3 worm cellular contexts compared by ENCODE assay signal in the genomic region with DNA sequence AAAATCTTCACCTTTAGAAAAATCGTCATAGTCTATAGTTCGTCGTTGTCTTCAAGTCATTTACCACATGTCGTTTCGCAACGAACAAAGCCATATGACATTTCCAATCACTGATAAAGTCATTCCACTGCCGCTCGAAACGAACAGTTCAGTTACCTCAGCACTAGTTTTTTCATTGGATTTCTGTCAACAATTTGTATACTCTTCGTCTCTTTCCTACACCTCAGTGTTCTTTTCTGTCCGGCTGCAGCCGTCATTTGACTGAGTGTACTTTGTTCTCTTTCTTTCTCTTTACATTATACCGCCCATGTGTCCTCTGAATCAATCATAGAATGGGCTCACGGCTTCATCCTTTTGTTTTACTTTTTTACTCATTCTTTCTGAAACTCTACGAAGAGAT.
A peak's percentile ranks its signal among the peaks of the same experiment; 100 is the strongest.
TF ChIP-seq lines count a peak whose summit lies in the region.

No protein-coding gene starts in this region.

TF ChIP-seq in whole organism, L1 larva, 84 proteins besides CTCF, POLR2A, EP300 and RAD21 (continued from another document):
- TF ChIP-seq unc-62 (GFP tag; optimal IDR thresholded peaks at IDR 0.05; lab: Kevin White, UChicago) (no peak), fkh-8 (tag; optimal IDR thresholded peaks at IDR 0.05; lab: Kevin White, UChicago) (no peak), nhr-20 (tag; optimal IDR thresholded peaks at IDR 0.05; lab: Kevin White, UChicago) (peak; percentile 40), lin-35 (GFP tag; optimal IDR thresholded peaks at IDR 0.05; lab: Kevin White, UChicago) (peak; percentile 16 to 52), lin-14 (GFP tag; optimal IDR thresholded peaks at IDR 0.05; lab: Kevin White, UChicago) (peak; percentile 68), jun-1 (tag; optimal IDR thresholded peaks at IDR 0.05; lab: Kevin White, UChicago) (no peak), tlp-1 (tag; optimal IDR thresholded peaks at IDR 0.05; lab: Kevin White, UChicago) (no peak), ceh-8 (GFP tag; optimal IDR thresholded peaks at IDR 0.05; lab: Kevin White, UChicago) (no peak), C16A3.4 (tag; optimal IDR thresholded peaks at IDR 0.05; lab: Kevin White, UChicago) (peak; percentile 3), mdl-1 (tag; optimal IDR thresholded peaks at IDR 0.05; lab: Kevin White, UChicago) (peak in 1 of 2 experiments; percentile 60), mab-9 (GFP tag; IDR thresholded peaks at IDR 0.05; lab: Robert Waterston, UW) (no peak), nhr-237 (tag; optimal IDR thresholded peaks at IDR 0.05; lab: Kevin White, UChicago) (no peak), ama-1 (optimal IDR thresholded peaks at IDR 0.05; lab: Kevin White, UChicago) (no peak), elt-3 (tag; optimal IDR thresholded peaks at IDR 0.05; lab: Kevin White, UChicago) (peak in 1 of 6 experiments; percentile 37), nhr-76 (tag; optimal IDR thresholded peaks at IDR 0.05; lab: Kevin White, UChicago) (no peak), pag-3 (tag; optimal IDR thresholded peaks at IDR 0.05; lab: Kevin White, UChicago; ENCODE audit: borderline replicate concordance, insufficient read depth) (no peak), rnt-1 (tag; optimal IDR thresholded peaks at IDR 0.05; lab: Kevin White, UChicago) (no peak), unc-130 (tag; optimal IDR thresholded peaks at IDR 0.05; lab: Kevin White, UChicago) (peak; percentile 2)

TF ChIP-seq in whole organism, L2 larva, 48 proteins besides CTCF, POLR2A, EP300 and RAD21 (continued from another document):
- TF ChIP-seq nhr-11 (tag; optimal IDR thresholded peaks at IDR 0.05; lab: Kevin White, UChicago): no peak

TF ChIP-seq in whole organism, L4 larva, 104 proteins besides CTCF, POLR2A, EP300 and RAD21 (continued from another document):
- peak in 1 of 2 experiments; percentile 45 for TF ChIP-seq lsy-2 (tag; optimal IDR thresholded peaks at IDR 0.05; lab: Kevin White, UChicago)
- no peak for TF ChIP-seq ceh-82 (tag; optimal IDR thresholded peaks at IDR 0.05; lab: Kevin White, UChicago)
- TF ChIP-seq daf-12 (tag; optimal IDR thresholded peaks at IDR 0.05; lab: Kevin White, UChicago): no peak
- TF ChIP-seq T26A8.4 (GFP tag; IDR thresholded peaks at IDR 0.05; lab: Robert Waterston, UW): no peak
- TF ChIP-seq vab-7 (GFP tag; IDR thresholded peaks at IDR 0.05; lab: Robert Waterston, UW): no peak
- TF ChIP-seq nhr-102 (tag; optimal IDR thresholded peaks at IDR 0.05; lab: Kevin White, UChicago): no peak
- no peak for TF ChIP-seq ceh-28 (tag; optimal IDR thresholded peaks at IDR 0.05; lab: Kevin White, UChicago)
- TF ChIP-seq nhr-41 (GFP tag; IDR thresholded peaks at IDR 0.05; lab: Robert Waterston, UW): no peak
- no peak for TF ChIP-seq dmd-8 (GFP tag; IDR thresholded peaks at IDR 0.05; lab: Robert Waterston, UW)
- TF ChIP-seq fos-1 (tag; optimal IDR thresholded peaks at IDR 0.05; lab: Kevin White, UChicago): no peak
- TF ChIP-seq Y48G9A.11 (GFP tag; IDR thresholded peaks at IDR 0.05; lab: Robert Waterston, UW): no peak
- peak; percentile 69 for TF ChIP-seq nhr-77 (tag; optimal IDR thresholded peaks at IDR 0.05; lab: Kevin White, UChicago)
- TF ChIP-seq lim-7 (GFP tag; IDR thresholded peaks at IDR 0.05; lab: Robert Waterston, UW): no peak
- TF ChIP-seq zfp-3 (GFP tag; conservative IDR thresholded peaks at IDR 0.05; lab: Robert Waterston, UW): no peak
- TF ChIP-seq snpc-4 (tag; optimal IDR thresholded peaks at IDR 0.05; lab: Kevin White, UChicago): no peak
- TF ChIP-seq set-16 (GFP tag; IDR thresholded peaks at IDR 0.05; lab: Robert Waterston, UW): no peak
- peak; percentile 3 for TF ChIP-seq nhr-10 (tag; optimal IDR thresholded peaks at IDR 0.05; lab: Kevin White, UChicago)
- TF ChIP-seq unc-62 (GFP tag; optimal IDR thresholded peaks at IDR 0.05 in 1 of 2; lab: Kevin White, UChicago): no peak
- no peak for TF ChIP-seq unc-62 (tag; optimal IDR thresholded peaks at IDR 0.05; lab: Kevin White, UChicago)
- no peak for TF ChIP-seq ztf-7 (tag; optimal IDR thresholded peaks at IDR 0.05; lab: Kevin White, UChicago)
- TF ChIP-seq saeg-2 (GFP tag; IDR thresholded peaks at IDR 0.05; lab: Robert Waterston, UW): no peak
- no peak for TF ChIP-seq pha-4 (GFP tag; IDR thresholded peaks at IDR 0.05; lab: Robert Waterston, UW)
- no peak for TF ChIP-seq pha-4 (tag; optimal IDR thresholded peaks at IDR 0.05; lab: Kevin White, UChicago)
- no peak for TF ChIP-seq ceh-32 (tag; optimal IDR thresholded peaks at IDR 0.05; lab: Kevin White, UChicago; ENCODE audit: poor library complexity)
- no peak for TF ChIP-seq nhr-42 (GFP tag; IDR thresholded peaks at IDR 0.05; lab: Robert Waterston, UW)
- TF ChIP-seq F49E8.2 (tag; optimal IDR thresholded peaks at IDR 0.05; lab: Kevin White, UChicago; ENCODE audit: borderline replicate concordance): no peak
- no peak for TF ChIP-seq gei-8 (GFP tag; optimal IDR thresholded peaks at IDR 0.05; lab: Kevin White, UChicago)
